Fruit fly (Drosophila melanogaster) whole organism, adult: ENCODE data around the gene CG33725.

Experiments
- CG1620 ChIP-seq: fragments of 200-800 bp; sonication (Bioruptor generic); optimal IDR thresholded peaks from 2 replicates; lab custom pipeline; 2016; ENCODE audit warnings: missing biosample characterization, missing genetic modification characterization
- CG33017 ChIP-seq: fragments of 200-800 bp; sonication (Bioruptor generic); optimal IDR thresholded peaks from 2 replicates; lab custom pipeline; 2018; ENCODE audit warnings: missing biosample characterization, mild to moderate bottlenecking, missing genetic modification characterization, moderate library complexity
- CG7101 ChIP-seq: fragments of 200-800 bp; sonication (Bioruptor generic); optimal IDR thresholded peaks from 2 replicates; lab custom pipeline; 2018; ENCODE audit warnings: missing biosample characterization, mild to moderate bottlenecking, missing genetic modification characterization, moderate library complexity
- Crg-1 ChIP-seq: fragments of 200-800 bp; sonication (Bioruptor generic); optimal IDR thresholded peaks from 2 replicates; lab custom pipeline; 2016; ENCODE audit warnings: missing biosample characterization, missing genetic modification characterization
- Mnt ChIP-seq: fragments of 200-800 bp; sonication (Bioruptor generic); optimal IDR thresholded peaks from 2 replicates; lab custom pipeline; 2016; ENCODE audit warnings: missing biosample characterization, mild to moderate bottlenecking, missing genetic modification characterization
- cnc ChIP-seq, 2 experiments: fragments of >200 bp; optimal IDR thresholded peaks; 2 replicates each; lab custom pipeline; 2017

dm6 chr3L:12505990-12506389 lies 23.6 kb downstream of the CG33725 start:
- TF ChIP-seq CG7101 (tag; lab: Kevin White, UChicago): no peak
- no peak for TF ChIP-seq CG1620 (GFP tag; lab: Kevin White, UChicago)
- no peak for TF ChIP-seq Crg-1 (GFP tag; lab: Kevin White, UChicago)
- TF ChIP-seq Mnt (GFP tag; lab: Kevin White, UChicago): no peak
- no peak for TF ChIP-seq CG33017 (tag; lab: Kevin White, UChicago)
- no peak for TF ChIP-seq cnc (optimal IDR thresholded peaks at IDR 0.05; lab: Kevin White, UChicago)
